Worm (Caenorhabditis elegans) whole organism, young adult: ENCODE data around the gene ZK105.13.

Experiments used
- B0035.1 ChIP-seq: sonication (generic microtip); optimal IDR thresholded peaks from 2 replicates; lab custom pipeline; 2016; ENCODE audit warnings: missing genetic modification characterization, mild to moderate bottlenecking, missing compliant biosample characterization, missing genotype, missing genetic modification reagents
- T07F8.4 ChIP-seq: sonication (generic microtip); optimal IDR thresholded peaks from 2 replicates; lab custom pipeline; 2016; ENCODE audit warnings: mild to moderate bottlenecking, missing genetic modification characterization, moderate library complexity, missing compliant biosample characterization
- ama-1 ChIP-seq, 3 experiments: fragments of 150-350 bp in 1 of 3; sonication (generic microtip) in 2 of 3; optimal IDR thresholded peaks; 2 replicates each; lab custom pipeline; 2014 to 2018; ENCODE audit warnings: missing biosample characterization in 2 of 3, missing genetic modification characterization in 2 of 3, missing genetic modification reagents in 2 of 3
- atf-7 ChIP-seq: sonication (generic microtip); optimal IDR thresholded peaks from 2 replicates; lab custom pipeline; 2017; ENCODE audit warnings: mild to moderate bottlenecking, missing genetic modification characterization, missing compliant biosample characterization
- ceh-27 ChIP-seq: fragments of 200-800 bp; sonication (Bioruptor generic); optimal IDR thresholded peaks from 2 replicates; lab custom pipeline; 2018; ENCODE audit warnings: mild to moderate bottlenecking, missing genetic modification characterization, moderate library complexity, missing compliant biosample characterization
- chd-7 ChIP-seq: sonication (generic microtip); optimal IDR thresholded peaks from 2 replicates; lab custom pipeline; 2016; ENCODE audit warnings: mild to moderate bottlenecking, missing genetic modification characterization, moderate library complexity, missing compliant biosample characterization
- dpl-1 ChIP-seq: fragments of 150-350 bp; optimal IDR thresholded peaks from 2 replicates; lab custom pipeline; 2014; ENCODE audit warnings: missing biosample characterization, missing genetic modification reagents, missing genetic modification characterization
- fkh-3 ChIP-seq: sonication (generic microtip); optimal IDR thresholded peaks from 2 replicates; lab custom pipeline; 2016; ENCODE audit warnings: mild to moderate bottlenecking, missing genetic modification characterization, missing compliant biosample characterization
- hlh-12 ChIP-seq: sonication (generic microtip); optimal IDR thresholded peaks from 2 replicates; lab custom pipeline; 2016; ENCODE audit warnings: missing genetic modification characterization, missing compliant biosample characterization
- repo-1 ChIP-seq: sonication (generic microtip); optimal IDR thresholded peaks from 2 replicates; lab custom pipeline; 2017; ENCODE audit warnings: mild to moderate bottlenecking, missing genetic modification characterization, missing compliant biosample characterization
- unc-62 ChIP-seq: fragments of 150-350 bp; optimal IDR thresholded peaks from 2 replicates; lab custom pipeline; 2014; ENCODE audit warnings: missing biosample characterization, missing genetic modification reagents, missing genetic modification characterization

- no peak for TF ChIP-seq chd-7
- TF ChIP-seq T07F8.4, result no peak
- no peak for TF ChIP-seq atf-7 (tag; lab: Kevin White, UChicago)
- no peak for TF ChIP-seq dpl-1 (GFP tag; lab: Kevin White, UChicago)
- no peak for TF ChIP-seq fkh-3 (tag; lab: Kevin White, UChicago)
- no peak for TF ChIP-seq ama-1 (optimal IDR thresholded peaks at IDR 0.05; lab: Kevin White, UChicago)
- TF ChIP-seq ama-1 (GFP tag; optimal IDR thresholded peaks at IDR 0.05; lab: Kevin White, UChicago), result no peak
- TF ChIP-seq hlh-12, result no peak
- TF ChIP-seq unc-62 (GFP tag; lab: Kevin White, UChicago), result no peak
- TF ChIP-seq ceh-27, result no peak
- no peak for TF ChIP-seq repo-1 (tag; lab: Kevin White, UChicago)
- no peak for TF ChIP-seq B0035.1 (tag; lab: Kevin White, UChicago)
Measured at ce11 chrV:7667940-7668339, 45.0 kb downstream of the ZK105.13 start, which contains the start of gene C12D5.5.
